Worm (Caenorhabditis elegans): Measurements from ENCODE around the gene F18E2.15.

DNA sequence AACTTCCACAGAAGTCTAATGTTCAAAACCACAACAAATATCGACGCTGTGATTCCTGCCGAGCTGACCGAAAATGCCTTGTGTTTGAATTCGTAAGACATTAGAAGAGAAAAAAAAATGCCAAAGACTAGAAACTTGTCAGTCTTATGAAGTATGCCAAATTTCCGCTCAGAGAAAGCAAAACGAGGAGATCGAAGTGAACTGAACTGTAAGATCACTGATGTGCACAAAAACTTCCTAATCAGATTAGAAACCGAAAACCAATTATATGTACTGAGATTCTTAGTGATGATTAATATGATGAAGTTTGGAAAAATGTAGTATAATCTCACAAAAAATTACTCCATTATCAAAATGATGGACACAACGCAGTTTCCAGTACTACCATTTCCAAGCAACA, 27.6 kb upstream of the F18E2.15 start, which contains the start of gene srbc-44:
- TF ChIP-seq med-1 (GFP tag; optimal IDR thresholded peaks at IDR 0.05; ENCODE audit: insufficient read depth) = no peak
- no peak for TF ChIP-seq flt-1 (GFP tag; IDR thresholded peaks at IDR 0.05)
- no peak for TF ChIP-seq ztf-29 (GFP tag; IDR thresholded peaks at IDR 0.05)
- TF ChIP-seq klf-2 (GFP tag; conservative IDR thresholded peaks at IDR 0.05) = no peak
- TF ChIP-seq tab-1 (GFP tag; IDR thresholded peaks at IDR 0.05) = no peak
